Worm (Caenorhabditis elegans): Measurements from ENCODE around the gene F07F6.8.

Gene F07F6.8

ce11 chrII:5389831-5390323 is 35.7 kb downstream of the F07F6.8 start, which contains the start of gene ndx-6 (continued):
- TF ChIP-seq nhr-76 (tag; optimal IDR thresholded peaks at IDR 0.05) (no peak), ZK546.5 (tag; optimal IDR thresholded peaks at IDR 0.05) (no peak), nfya-1 (tag; optimal IDR thresholded peaks at IDR 0.05; ENCODE audit: insufficient read depth) (peak; percentile 82), ceh-82 (tag; optimal IDR thresholded peaks at IDR 0.05) (peak; percentile 11), ceh-9 (tag; optimal IDR thresholded peaks at IDR 0.05) (no peak), daf-12 (tag; optimal IDR thresholded peaks at IDR 0.05) (no peak), pqm-1 (tag; optimal IDR thresholded peaks at IDR 0.05) (peak; percentile 29), ceh-16 (tag; optimal IDR thresholded peaks at IDR 0.05) (no peak), elt-1 (tag; optimal IDR thresholded peaks at IDR 0.05) (no peak), fkh-10 (GFP tag; optimal IDR thresholded peaks at IDR 0.05) (no peak), R02D3.7 (tag; optimal IDR thresholded peaks at IDR 0.05) (peak; percentile 61), elt-2 (tag; optimal IDR thresholded peaks at IDR 0.05) (peak; percentile 79), jun-1 (tag; optimal IDR thresholded peaks at IDR 0.05) (peak; percentile 71), nhr-12 (tag; optimal IDR thresholded peaks at IDR 0.05) (no peak), mml-1 (tag; optimal IDR thresholded peaks at IDR 0.05) (no peak), nhr-77 (tag; optimal IDR thresholded peaks at IDR 0.05) (no peak), fkh-2 (tag; optimal IDR thresholded peaks at IDR 0.05) (no peak), hmg-11 (tag; optimal IDR thresholded peaks at IDR 0.05) (peak; percentile 51)

DNA sequence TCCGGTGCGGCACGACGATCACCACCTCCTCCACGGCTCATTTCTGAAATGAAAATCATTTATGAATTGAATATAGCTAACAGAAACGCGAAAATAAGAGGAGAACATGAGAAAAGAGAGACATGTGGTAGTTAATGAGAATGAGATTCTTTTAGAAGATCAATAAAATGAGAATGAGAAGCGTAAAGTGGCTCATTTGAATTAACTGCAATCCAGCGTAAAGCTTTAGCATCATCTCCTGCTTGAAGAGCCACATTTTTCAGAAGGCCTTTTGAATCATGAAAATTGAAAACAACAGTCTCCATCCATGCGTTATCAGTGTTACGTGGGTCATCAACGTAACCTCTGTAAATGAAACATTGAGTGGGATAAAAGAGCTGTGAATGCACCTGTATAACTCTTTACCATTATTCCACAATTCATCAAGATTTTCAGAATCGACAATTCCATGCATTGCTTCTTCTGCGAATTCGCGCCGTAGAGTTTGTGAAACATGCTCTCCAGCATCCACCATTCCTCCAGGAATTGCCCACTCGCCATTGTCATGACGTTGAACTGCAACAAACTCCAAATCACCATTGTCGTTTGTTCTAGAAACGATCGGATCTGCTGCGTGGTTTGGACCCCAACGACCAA is 36.6 kb downstream of the F07F6.8 start, which contains the start of gene rsp-4:
TSS of gene rsp-4 (minus strand) at position 51 of the 636 bp plus-strand sequence.
- TF ChIP-seq lsy-12 (tag; optimal IDR thresholded peaks at IDR 0.05) (no peak), elt-1 (tag; optimal IDR thresholded peaks at IDR 0.05) (no peak), ama-1 (optimal IDR thresholded peaks at IDR 0.05) (no peak), ceh-28 (tag; optimal IDR thresholded peaks at IDR 0.05) (no peak), zag-1 (tag; optimal IDR thresholded peaks at IDR 0.05) (no peak), ztf-4 (tag; optimal IDR thresholded peaks at IDR 0.05) (no peak), R02D3.7 (tag; optimal IDR thresholded peaks at IDR 0.05) (no peak)

DNA sequence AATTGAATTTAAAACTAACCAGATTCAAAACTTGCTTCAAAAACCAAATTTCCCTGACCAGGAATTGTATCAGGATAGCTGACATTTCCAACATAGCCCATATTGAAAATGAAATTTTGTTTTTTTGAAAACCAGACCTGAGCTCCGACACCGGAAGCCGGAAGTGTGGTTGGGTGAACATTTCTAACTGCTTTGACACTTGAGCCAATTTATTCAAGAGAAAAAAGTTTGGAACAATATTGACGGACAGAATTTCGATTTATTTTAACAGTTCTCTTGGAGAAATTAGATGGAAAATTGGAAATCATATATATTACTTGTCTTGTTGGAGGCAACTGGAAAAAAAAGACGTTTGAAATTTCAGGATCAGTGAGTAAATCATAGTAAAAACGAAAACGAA is 38.3 kb downstream of the F07F6.8 start, which contains the start of gene ccpp-6:
TSS of gene ccpp-6 (minus strand) at position 101 of the 400 bp plus-strand sequence.
- TF ChIP-seq elt-2 (tag; optimal IDR thresholded peaks at IDR 0.05) (peak; percentile 3), fkh-10 (GFP tag; optimal IDR thresholded peaks at IDR 0.05) (no peak), sea-2 (GFP tag; optimal IDR thresholded peaks at IDR 0.05) (no peak)

- no peak for TF ChIP-seq lin-15B (tag; optimal IDR thresholded peaks at IDR 0.05)
- TF ChIP-seq nhr-23 (tag; optimal IDR thresholded peaks at IDR 0.05), result peak; percentile 0
- TF ChIP-seq nhr-43 (tag; optimal IDR thresholded peaks at IDR 0.05; ENCODE audit: poor library complexity, severe bottlenecking), result peak; percentile 8
Observed at ce11 chrII:5384282-5384681, 41.3 kb downstream of the F07F6.8 start.

DNA sequence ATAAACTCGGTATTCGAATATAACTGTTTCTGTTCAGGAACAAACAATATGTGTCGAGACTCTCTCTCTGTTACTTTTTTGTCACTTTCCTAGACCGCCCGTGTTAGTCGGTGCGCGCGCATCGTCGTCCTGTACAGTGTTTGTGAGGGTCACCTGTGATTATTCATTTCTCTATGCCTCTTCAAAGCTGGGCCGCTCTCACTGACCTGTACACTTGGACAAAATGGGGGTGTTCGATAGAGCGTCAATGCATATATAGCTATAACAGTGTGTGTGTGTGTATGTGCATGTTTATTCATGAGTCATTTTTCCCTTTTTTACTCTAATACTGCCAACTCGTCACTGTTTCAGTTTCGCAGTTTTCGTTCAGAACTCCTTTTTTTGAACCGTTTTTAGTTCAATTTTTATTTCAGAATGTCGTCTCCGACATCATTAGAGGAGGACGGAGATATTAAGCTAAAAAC is 45.9 kb downstream of the F07F6.8 start, which contains the start of gene pkc-3:
TSS of gene pkc-3 (plus strand) at position 414 of the 464 bp plus-strand sequence.
- TF ChIP-seq pha-4 (tag; optimal IDR thresholded peaks at IDR 0.05), result peak; percentile 94
- TF ChIP-seq zag-1 (tag; optimal IDR thresholded peaks at IDR 0.05), result no peak
- no peak for TF ChIP-seq elt-1 (tag; optimal IDR thresholded peaks at IDR 0.05)
- TF ChIP-seq lsy-12 (tag; optimal IDR thresholded peaks at IDR 0.05), result no peak
- TF ChIP-seq snpc-4 (tag; optimal IDR thresholded peaks at IDR 0.05), result peak; percentile 18
- TF ChIP-seq elt-2 (tag; optimal IDR thresholded peaks at IDR 0.05), result peak; percentile 85
- no peak for TF ChIP-seq unc-39 (tag; optimal IDR thresholded peaks at IDR 0.05)
- TF ChIP-seq sea-2 (GFP tag; optimal IDR thresholded peaks at IDR 0.05), result no peak
- TF ChIP-seq fos-1 (tag; optimal IDR thresholded peaks at IDR 0.05), result peak; percentile 80
- no peak for TF ChIP-seq egl-27 (tag; optimal IDR thresholded peaks at IDR 0.05)
- TF ChIP-seq ZK546.5 (tag; optimal IDR thresholded peaks at IDR 0.05), result no peak
- peak; percentile 45 for TF ChIP-seq tbx-2 (tag; optimal IDR thresholded peaks at IDR 0.05)
- no peak for TF ChIP-seq ceh-9 (tag; optimal IDR thresholded peaks at IDR 0.05)
- TF ChIP-seq lin-15B (tag; optimal IDR thresholded peaks at IDR 0.05), result peak; percentile 75
- no peak for TF ChIP-seq ceh-82 (tag; optimal IDR thresholded peaks at IDR 0.05)
- no peak for TF ChIP-seq daf-12 (tag; optimal IDR thresholded peaks at IDR 0.05)
- no peak for TF ChIP-seq ceh-16 (tag; optimal IDR thresholded peaks at IDR 0.05)
- no peak for TF ChIP-seq nhr-12 (tag; optimal IDR thresholded peaks at IDR 0.05)
- TF ChIP-seq nhr-76 (tag; optimal IDR thresholded peaks at IDR 0.05), result no peak
- TF ChIP-seq aly-2 (tag; optimal IDR thresholded peaks at IDR 0.05), result no peak
- peak; percentile 77 for TF ChIP-seq jun-1 (tag; optimal IDR thresholded peaks at IDR 0.05)
- no peak for TF ChIP-seq mdl-1 (tag; optimal IDR thresholded peaks at IDR 0.05)
- no peak for TF ChIP-seq nhr-67 (tag; optimal IDR thresholded peaks at IDR 0.05)
- peak; percentile 7 for TF ChIP-seq R02D3.7 (tag; optimal IDR thresholded peaks at IDR 0.05)
- peak; percentile 50 for TF ChIP-seq pqm-1 (tag; optimal IDR thresholded peaks at IDR 0.05)
- peak in 2 of 3 experiments; percentile 17 to 30 for TF ChIP-seq elt-3 (tag; optimal IDR thresholded peaks at IDR 0.05)
- no peak for TF ChIP-seq fkh-2 (tag; optimal IDR thresholded peaks at IDR 0.05)
- peak; percentile 98 for TF ChIP-seq nhr-25 (tag; optimal IDR thresholded peaks at IDR 0.05)
- no peak for TF ChIP-seq nhr-237 (tag; optimal IDR thresholded peaks at IDR 0.05)
- no peak for TF ChIP-seq egl-5 (tag; optimal IDR thresholded peaks at IDR 0.05)
- peak; percentile 53 for TF ChIP-seq nfya-1 (tag; optimal IDR thresholded peaks at IDR 0.05; ENCODE audit: insufficient read depth)
- no peak for TF ChIP-seq nhr-77 (tag; optimal IDR thresholded peaks at IDR 0.05)
- TF ChIP-seq hmg-11 (tag; optimal IDR thresholded peaks at IDR 0.05), result peak; percentile 81
- no peak for TF ChIP-seq nhr-11 (tag; optimal IDR thresholded peaks at IDR 0.05)
- TF ChIP-seq fkh-10 (GFP tag; optimal IDR thresholded peaks at IDR 0.05), result no peak

All from whole organism, L3 larva.